Fruit fly (Drosophila melanogaster): ENCODE data around the gene CG3036.

Gene CG3036

DNA sequence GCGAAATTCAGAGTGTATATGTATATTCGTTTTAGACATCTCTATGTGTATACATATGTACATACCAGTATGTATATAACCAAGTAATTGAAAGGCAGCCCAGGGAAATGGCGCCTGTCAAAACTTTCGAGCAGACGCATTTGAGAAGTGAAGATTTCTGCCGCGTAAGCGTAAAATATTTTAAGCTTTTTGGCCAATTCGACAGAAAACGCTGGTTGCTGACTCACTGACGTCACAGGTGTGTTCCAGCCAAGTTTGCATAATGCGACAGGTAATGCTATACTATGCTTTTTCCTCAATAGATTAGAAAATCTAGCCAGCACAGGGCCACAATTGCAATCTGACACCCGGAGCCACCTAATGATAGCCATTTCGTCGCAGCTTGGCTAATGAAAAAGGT, 24.8 kb downstream of the CG3036 start:
- TF ChIP-seq CG8478 (optimal IDR thresholded peaks at IDR 0.05) (no peak), CTCF (optimal IDR thresholded peaks at IDR 0.05) (no peak)

DNA sequence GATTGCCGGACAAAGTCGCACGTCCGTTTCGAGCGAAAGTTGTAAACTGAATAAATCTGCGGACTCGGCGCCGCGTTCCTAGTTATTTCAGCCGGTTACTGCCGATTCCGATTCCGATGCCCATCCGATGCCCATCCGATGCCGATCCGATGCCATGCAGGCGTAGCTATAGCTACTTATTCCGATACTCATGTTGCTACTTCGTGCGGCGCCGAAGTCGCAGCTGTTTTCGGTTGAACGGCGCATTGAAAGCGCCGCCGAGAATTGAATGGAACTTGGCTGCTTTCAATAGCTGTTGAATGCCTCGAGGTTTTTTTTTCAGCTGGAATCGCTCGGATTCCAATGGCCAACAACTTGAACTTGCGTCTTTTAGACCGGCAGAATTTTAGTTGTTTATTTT, 36.4 kb downstream of the CG3036 start:
- TF ChIP-seq CG8478 (optimal IDR thresholded peaks at IDR 0.05) (no peak), CTCF (optimal IDR thresholded peaks at IDR 0.05) (no peak)

DNA sequence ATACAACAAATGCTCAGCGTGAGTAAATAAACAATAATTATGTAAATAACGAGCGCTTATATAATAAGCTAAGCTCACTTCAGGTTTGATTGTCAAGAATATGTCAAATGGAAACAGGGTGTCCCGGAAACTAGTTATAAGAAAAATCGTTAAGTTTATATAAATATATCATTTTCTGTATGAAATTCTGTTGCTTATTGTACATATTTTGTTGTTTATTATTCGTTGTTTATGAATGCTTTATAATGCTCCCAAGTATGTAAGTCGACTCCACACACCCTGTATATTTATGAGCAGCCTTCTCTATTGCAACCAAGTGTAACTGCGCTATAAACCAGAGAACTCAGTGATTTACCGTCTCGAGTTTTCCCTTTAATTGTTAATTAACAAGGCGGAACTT, 38.6 kb downstream of the CG3036 start:
- no peak for TF ChIP-seq CG8478 (optimal IDR thresholded peaks at IDR 0.05)
- TF ChIP-seq CTCF (optimal IDR thresholded peaks at IDR 0.05), result no peak

DNA sequence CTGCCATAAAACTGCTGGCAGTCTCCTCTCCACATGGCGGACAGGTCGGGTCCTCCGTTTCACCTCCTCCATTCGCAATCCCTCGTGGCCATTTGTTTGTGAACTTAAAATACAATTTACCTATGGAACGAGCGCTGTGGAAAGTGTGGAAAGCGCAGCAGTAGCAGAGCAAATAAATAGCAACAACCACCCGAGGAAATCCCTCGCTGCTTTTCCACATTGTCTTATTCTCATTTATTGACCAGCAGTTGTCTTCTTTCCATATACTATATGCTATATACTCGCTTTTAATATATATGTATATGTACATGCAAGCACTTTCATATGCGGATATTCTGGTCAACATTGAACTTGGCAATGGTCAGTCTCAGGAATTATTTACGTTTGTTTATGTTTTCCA, 40.4 kb downstream of the CG3036 start, which contains the start of gene hoe1:
hoe1 (minus strand) TSS at position 101 of the 400 bp plus-strand sequence.
- no peak for TF ChIP-seq CG8478 (optimal IDR thresholded peaks at IDR 0.05)
- no peak for TF ChIP-seq CTCF (optimal IDR thresholded peaks at IDR 0.05)

DNA sequence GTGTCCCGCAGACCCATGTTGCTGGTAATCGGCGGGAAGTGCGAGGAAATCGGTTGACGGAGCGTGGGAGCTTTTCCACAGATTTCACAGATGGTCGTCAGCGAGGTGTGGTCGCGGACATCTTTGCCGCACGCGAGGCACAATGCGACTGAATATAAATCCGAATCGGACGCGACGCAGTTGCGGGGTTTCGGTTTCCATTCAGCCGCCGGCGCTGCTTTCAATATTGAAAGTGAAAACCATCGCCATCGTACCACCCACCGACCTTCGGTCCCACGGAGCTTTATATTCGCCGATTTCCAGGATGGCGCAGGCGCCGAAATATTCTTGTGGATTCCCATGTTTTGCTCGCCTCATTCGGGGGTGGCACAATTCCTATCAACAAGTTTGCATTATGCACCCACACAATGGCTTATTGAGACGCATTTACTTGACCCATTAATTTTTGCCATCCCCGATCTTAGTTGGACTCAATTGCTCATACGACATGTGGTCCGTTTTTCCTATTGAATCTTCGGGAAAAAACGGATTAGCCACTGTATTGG, 44.5 kb downstream of the CG3036 start, which contains the start of gene hoe2:
hoe2 (minus strand) TSS at position 126 of the 545 bp plus-strand sequence.
- TF ChIP-seq CG8478 (optimal IDR thresholded peaks at IDR 0.05) (no peak), CTCF (optimal IDR thresholded peaks at IDR 0.05) (no peak)

DNA sequence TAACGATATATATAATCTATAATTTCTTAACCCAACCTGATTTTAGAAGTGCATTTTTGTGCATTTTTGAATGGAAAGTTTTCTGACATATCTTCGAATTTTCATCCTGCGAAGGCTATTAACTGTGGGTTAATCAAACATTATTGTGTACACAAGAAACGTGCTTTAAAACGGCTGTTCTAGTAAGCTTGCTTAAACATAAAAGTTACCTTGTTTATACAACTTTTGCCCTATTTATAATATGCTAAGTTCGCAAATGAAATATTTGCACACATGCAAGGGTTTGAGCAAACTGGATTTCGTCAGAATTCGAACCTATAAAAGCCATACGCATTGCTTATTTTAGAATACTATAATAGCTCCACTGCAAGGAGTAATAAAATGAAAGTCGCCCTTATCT, 45.1 kb downstream of the CG3036 start, which contains the start of gene Sgs1:
Sgs1 (plus strand) TSS at position 350 of the 400 bp plus-strand sequence.
- TF ChIP-seq CG8478 (optimal IDR thresholded peaks at IDR 0.05) (no peak), CTCF (optimal IDR thresholded peaks at IDR 0.05) (no peak)

DNA sequence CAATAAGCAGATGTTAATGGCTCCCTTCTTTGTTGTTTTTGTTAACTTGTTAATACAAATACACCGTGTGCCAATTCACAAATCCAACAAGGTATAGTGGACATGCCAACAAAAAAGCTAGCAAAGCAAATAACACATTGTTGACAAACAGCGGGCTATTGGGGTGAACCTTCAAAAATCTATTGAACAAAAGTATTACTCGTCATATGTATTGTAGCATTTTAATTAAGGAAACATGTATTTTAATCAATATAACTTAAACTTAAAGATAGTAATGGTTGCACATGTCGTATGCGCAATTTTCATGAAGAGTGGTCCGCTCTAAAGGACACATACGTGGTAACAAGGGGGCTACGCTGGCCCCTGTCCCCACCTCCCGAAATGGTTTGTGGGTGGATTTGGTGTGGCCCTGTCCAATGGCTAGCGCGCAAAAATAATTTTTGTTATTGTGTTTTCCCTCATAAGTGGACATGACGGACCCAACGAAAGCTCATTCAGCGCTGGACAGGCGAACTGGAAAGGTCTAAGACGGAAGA, 50.4 kb downstream of the CG3036 start, which contains the start of gene synr:
synr (plus strand) TSS at position 486 of the 536 bp plus-strand sequence.
- TF ChIP-seq CG8478 (optimal IDR thresholded peaks at IDR 0.05) (no peak), CTCF (optimal IDR thresholded peaks at IDR 0.05) (no peak)

DNA sequence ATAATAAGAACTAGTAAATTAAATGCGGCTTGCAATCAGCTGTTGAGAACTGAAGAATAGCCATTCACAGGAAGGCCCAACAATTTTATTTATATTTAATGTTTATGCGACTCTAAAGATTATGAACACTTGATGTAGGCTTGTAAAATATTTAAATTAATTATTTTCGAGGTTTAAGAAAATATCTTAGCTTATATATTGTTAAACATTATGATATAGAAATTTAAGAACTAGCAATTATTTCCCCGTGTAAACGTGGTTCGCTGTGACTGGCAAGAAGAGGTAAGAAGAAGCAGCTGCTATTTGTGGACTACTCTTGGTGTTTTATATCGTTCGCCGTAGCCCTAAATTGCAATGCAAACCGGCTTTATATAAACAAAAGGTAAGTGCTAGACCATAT, 53.4 kb downstream of the CG3036 start, which contains the start of the genes mRpL24 and betaggt-I:
mRpL24 (minus strand) TSS at position 62 of the 400 bp plus-strand sequence.
betaggt-I (plus strand) TSS at position 280 of the 400 bp plus-strand sequence.
- no peak for TF ChIP-seq CTCF (optimal IDR thresholded peaks at IDR 0.05)
- TF ChIP-seq CG8478 (optimal IDR thresholded peaks at IDR 0.05), result no peak

DNA sequence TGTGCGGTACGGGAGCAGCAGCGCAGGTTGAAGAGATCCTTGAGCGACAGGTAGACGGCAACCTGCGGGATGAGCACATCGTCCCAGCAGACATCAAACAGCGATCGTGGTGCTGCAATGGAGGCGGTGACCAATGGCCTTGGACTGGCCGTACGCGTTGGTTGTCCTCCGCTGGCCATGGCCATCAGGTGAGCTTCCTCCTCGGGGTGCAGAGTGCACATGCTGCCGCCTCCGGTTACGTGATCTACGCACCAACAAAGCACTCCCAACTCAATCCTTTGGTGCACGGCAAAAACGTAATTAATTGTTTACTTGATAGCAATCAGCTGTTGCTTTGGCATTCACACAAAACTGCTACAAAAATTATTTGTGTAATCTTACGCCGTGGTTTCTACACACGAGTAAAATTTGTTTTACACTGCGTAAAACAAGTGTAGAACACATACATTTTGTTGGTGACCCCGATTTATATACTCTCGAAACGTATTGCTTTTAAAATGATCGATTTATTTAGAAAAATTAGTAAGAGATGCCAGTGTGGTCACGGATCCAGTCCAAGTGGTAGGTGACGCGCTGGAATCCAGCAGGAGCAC, 57.6 kb downstream of the CG3036 start, which contains the start of gene jet:
jet (minus strand) TSS at position 332 of the 593 bp plus-strand sequence.
- TF ChIP-seq CG8478 (optimal IDR thresholded peaks at IDR 0.05) (no peak), CTCF (optimal IDR thresholded peaks at IDR 0.05) (peak in 1 of 2 experiments; percentile 41)

DNA sequence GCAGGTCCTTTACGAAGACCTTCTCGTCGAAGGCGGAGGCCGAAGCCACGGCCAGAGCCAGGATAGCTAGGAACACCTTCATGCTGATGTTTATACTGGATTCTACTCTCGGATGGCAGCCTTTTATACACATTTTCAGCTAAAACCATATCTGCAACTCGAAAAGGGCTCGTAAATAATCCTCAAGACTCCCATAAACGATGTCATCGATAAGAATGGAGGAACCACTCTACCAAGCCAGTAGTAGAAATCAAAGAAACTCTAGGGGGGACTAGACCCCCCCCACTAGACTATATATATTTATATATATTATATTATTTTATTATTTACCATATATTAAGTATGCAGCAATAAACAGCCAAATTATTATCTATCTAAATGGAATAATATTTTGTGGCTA, 58.8 kb downstream of the CG3036 start, which contains the start of gene Jon25Biii:
Jon25Biii (minus strand) TSS at position 101 of the 400 bp plus-strand sequence.
- TF ChIP-seq CTCF (optimal IDR thresholded peaks at IDR 0.05) (no peak), CG8478 (optimal IDR thresholded peaks at IDR 0.05) (no peak)

DNA sequence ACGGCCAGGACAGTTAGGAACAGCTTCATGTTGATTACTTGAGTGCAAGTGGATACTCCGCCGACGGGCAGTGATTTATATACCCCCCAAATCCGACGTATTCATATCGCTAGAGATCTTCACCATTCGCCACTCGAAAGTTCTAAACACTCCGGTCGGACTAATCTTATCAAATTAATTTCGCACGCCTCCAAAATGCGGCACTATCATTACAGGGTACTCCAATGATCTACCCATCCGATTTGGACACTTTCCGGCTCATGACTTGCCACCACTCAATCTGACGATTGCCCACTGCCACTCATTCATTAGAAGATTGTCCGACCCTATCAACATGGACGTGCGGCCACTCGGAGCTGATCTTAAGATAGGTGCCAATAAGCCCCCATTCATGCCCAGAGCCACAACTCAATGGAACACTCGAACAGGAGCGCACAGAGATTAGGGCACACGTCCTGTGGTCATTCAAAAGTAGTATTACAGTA, 61.2 kb downstream of the CG3036 start, which contains the start of gene Jon25Bii:
Jon25Bii (minus strand) TSS at position 51 of the 485 bp plus-strand sequence.
- TF ChIP-seq CG8478 (optimal IDR thresholded peaks at IDR 0.05), result no peak
- no peak for TF ChIP-seq CTCF (optimal IDR thresholded peaks at IDR 0.05)

Data from S2 (cell line).